Fruit fly (Drosophila melanogaster) whole organism, adult: ENCODE data around the gene bc10.

Experiments
- CG11617 ChIP-seq: fragments of 200-800 bp; sonication (Bioruptor generic); optimal IDR thresholded peaks from 2 replicates; lab custom pipeline; 2017; ENCODE audit warnings: mild to moderate bottlenecking, missing biosample characterization, missing genetic modification reagents, missing genetic modification characterization
- CG12768 ChIP-seq: fragments of 200-800 bp; sonication (Bioruptor generic); optimal IDR thresholded peaks from 2 replicates; lab custom pipeline; 2017; ENCODE audit warnings: missing biosample characterization, missing genetic modification characterization, mild to moderate bottlenecking, moderate library complexity, missing genetic modification reagents
- CG14711 ChIP-seq: fragments of 200-800 bp; sonication (Bioruptor generic); optimal IDR thresholded peaks from 2 replicates; lab custom pipeline; 2018; ENCODE audit warnings: missing biosample characterization, mild to moderate bottlenecking, missing genetic modification characterization, moderate library complexity
- CG33017 ChIP-seq: fragments of 200-800 bp; sonication (Bioruptor generic); optimal IDR thresholded peaks from 2 replicates; lab custom pipeline; 2018; ENCODE audit warnings: missing biosample characterization, mild to moderate bottlenecking, missing genetic modification characterization, moderate library complexity
- CG5204 ChIP-seq: fragments of 200-800 bp; sonication (Bioruptor generic); optimal IDR thresholded peaks from 2 replicates; lab custom pipeline; 2016; ENCODE audit warnings: missing biosample characterization, missing genetic modification characterization
- CG7045 ChIP-seq: fragments of 200-800 bp; sonication (Bioruptor generic); optimal IDR thresholded peaks from 2 replicates; lab custom pipeline; 2017; ENCODE audit warnings: missing biosample characterization, mild to moderate bottlenecking, missing genetic modification characterization
- CG7101 ChIP-seq: fragments of 200-800 bp; sonication (Bioruptor generic); optimal IDR thresholded peaks from 2 replicates; lab custom pipeline; 2018; ENCODE audit warnings: missing biosample characterization, mild to moderate bottlenecking, missing genetic modification characterization, moderate library complexity
- cic ChIP-seq: fragments of 200-800 bp; sonication (Bioruptor generic); optimal IDR thresholded peaks from 2 replicates; lab custom pipeline; 2017; ENCODE audit warnings: missing biosample characterization, mild to moderate bottlenecking, missing genetic modification characterization, moderate library complexity
- cnc ChIP-seq, 2 experiments: fragments of >200 bp; optimal IDR thresholded peaks; 2 replicates each; lab custom pipeline; 2017
- kay ChIP-seq: fragments of 200-800 bp; sonication (Bioruptor generic); peaks from one replicate; lab custom pipeline; 2016; ENCODE audit warnings: missing biosample characterization, missing genetic modification characterization, borderline replicate concordance
- pad ChIP-seq: fragments of 200-800 bp; sonication (Bioruptor generic); optimal IDR thresholded peaks from 3 replicates; lab custom pipeline; 2017; ENCODE audit warnings: missing biosample characterization, missing genetic modification characterization, mild to moderate bottlenecking, moderate library complexity, missing genetic modification reagents
- tj ChIP-seq: fragments of 200-800 bp; sonication (Bioruptor generic); optimal IDR thresholded peaks from 3 replicates; lab custom pipeline; 2017; ENCODE audit warnings: missing biosample characterization, mild to moderate bottlenecking, missing genetic modification characterization, moderate library complexity
- toe ChIP-seq: fragments of 200-800 bp; sonication (Bioruptor generic); optimal IDR thresholded peaks from 2 replicates; lab custom pipeline; 2016; ENCODE audit warnings: missing biosample characterization, missing genetic modification characterization

dm6 chr3L:5592437-5592836 lies 27.4 kb downstream of the bc10 start, which contains the start of gene spo:
- TF ChIP-seq CG33017 (tag; lab: Kevin White, UChicago) (no peak), CG7101 (tag; lab: Kevin White, UChicago) (no peak), CG14711 (tag; lab: Kevin White, UChicago) (no peak), kay (GFP tag; lab: Kevin White, UChicago) (no peak), CG11617 (GFP tag; lab: Kevin White, UChicago) (no peak), pad (GFP tag; lab: Kevin White, UChicago) (no peak), CG5204 (GFP tag; lab: Kevin White, UChicago) (no peak), cic (GFP tag; lab: Kevin White, UChicago) (no peak), cnc (optimal IDR thresholded peaks at IDR 0.05; lab: Kevin White, UChicago) (no peak), CG7045 (GFP tag; lab: Kevin White, UChicago) (no peak), toe (GFP tag; lab: Kevin White, UChicago) (no peak), tj (GFP tag; lab: Kevin White, UChicago) (peak; percentile 91), CG12768 (no peak)
